Fruit fly (Drosophila melanogaster) whole organism, prepupa: ENCODE data around the gene wit.

Source experiments
- Blimp-1 ChIP-seq: fragments of 200-800 bp; sonication (Bioruptor generic); optimal IDR thresholded peaks from 3 replicates; lab custom pipeline; 2017; ENCODE audit warnings: missing biosample characterization, missing genetic modification characterization, mild to moderate bottlenecking, moderate library complexity, missing genetic modification reagents
- CG11762 ChIP-seq: fragments of 200-800 bp; sonication (Bioruptor generic); optimal IDR thresholded peaks from 3 replicates; lab custom pipeline; 2016; ENCODE audit warnings: missing biosample characterization, missing genetic modification characterization; ENCODE audit not compliant: insufficient read depth
- CG34406 ChIP-seq: fragments of 200-800 bp; sonication (Bioruptor generic); optimal IDR thresholded peaks from 3 replicates; lab custom pipeline; 2016; ENCODE audit warnings: missing biosample characterization, missing genetic modification characterization
- CG3919 ChIP-seq: fragments of 200-800 bp; sonication (Bioruptor generic); optimal IDR thresholded peaks from 3 replicates; lab custom pipeline; 2016; ENCODE audit warnings: missing biosample characterization, missing genetic modification characterization
- CG6792 ChIP-seq: fragments of 200-800 bp; sonication (Bioruptor generic); optimal IDR thresholded peaks from 3 replicates; lab custom pipeline; 2016; ENCODE audit warnings: missing biosample characterization, missing genetic modification characterization
- Gug ChIP-seq: fragments of 200-800 bp; sonication (Bioruptor generic); IDR thresholded peaks from 2 replicates; pipeline ENCODE4 v1.3.6; 2022; ENCODE audit warnings: missing biosample characterization, missing genetic modification characterization
- Lpt ChIP-seq: fragments of 200-800 bp; sonication (Bioruptor generic); optimal IDR thresholded peaks from 3 replicates; lab custom pipeline; 2016; ENCODE audit warnings: missing biosample characterization, missing genetic modification characterization
- Met ChIP-seq: fragments of 200-800 bp; sonication (Bioruptor generic); optimal IDR thresholded peaks from 3 replicates; lab custom pipeline; 2016; ENCODE audit warnings: missing biosample characterization, missing genetic modification characterization
- achi ChIP-seq: fragments of 200-800 bp; sonication (Bioruptor generic); optimal IDR thresholded peaks from 3 replicates; lab custom pipeline; 2016; ENCODE audit warnings: missing biosample characterization, missing genetic modification characterization
- acj6 ChIP-seq: fragments of 200-800 bp; sonication (Bioruptor generic); optimal IDR thresholded peaks from 3 replicates; lab custom pipeline; 2016; ENCODE audit warnings: missing biosample characterization, missing genetic modification characterization
- fd85E ChIP-seq: fragments of 200-800 bp; sonication (Bioruptor generic); optimal IDR thresholded peaks from 3 replicates; lab custom pipeline; 2016; ENCODE audit warnings: missing biosample characterization, missing genetic modification characterization

DNA sequence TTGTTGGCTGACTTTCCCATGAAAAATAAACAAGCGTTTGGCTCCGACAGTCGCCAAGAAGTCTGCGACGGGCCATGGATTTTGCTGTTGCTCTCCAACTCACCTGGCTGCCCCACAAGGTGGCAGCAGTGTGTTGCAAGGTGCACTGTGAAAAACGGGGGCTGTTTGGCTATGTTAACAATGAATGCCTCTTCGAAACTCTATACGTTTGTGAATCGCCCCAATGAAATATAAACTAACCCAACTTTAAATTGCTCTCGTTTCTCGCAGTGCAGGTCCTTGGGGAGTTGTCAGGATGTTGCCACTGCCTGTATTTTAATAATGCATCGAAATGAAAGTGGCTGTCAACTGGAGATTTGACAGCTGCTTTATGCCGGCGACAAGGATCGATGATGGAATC is 57.2 kb downstream of the wit start:
- TF ChIP-seq Lpt (GFP tag; lab: Kevin White, UChicago) = no peak
- TF ChIP-seq CG6792 = no peak
- TF ChIP-seq Blimp-1 = no peak
- peak; percentile 26 for TF ChIP-seq CG3919 (GFP tag; lab: Kevin White, UChicago)
- TF ChIP-seq Gug (GFP tag; lab: Robert Waterston, UW) = no peak
- TF ChIP-seq acj6 = no peak
- peak; percentile 13 for TF ChIP-seq achi (GFP tag; lab: Kevin White, UChicago)
- no peak for TF ChIP-seq Met
- no peak for TF ChIP-seq CG11762
- no peak for TF ChIP-seq fd85E
- no peak for TF ChIP-seq CG34406
